Worm (Caenorhabditis elegans) whole organism, L1 larva: ENCODE results near the gene rgs-5.

Experiments used
- ama-1 ChIP-seq: fragments of 150-350 bp; optimal IDR thresholded peaks from 2 replicates; lab custom pipeline; 2014
- dpl-1 ChIP-seq, 3 experiments: fragments of 150-350 bp in 2 of 3; sonication (generic microtip) in 1 of 3; optimal IDR thresholded peaks; 2 replicates each; lab custom pipeline; 2014 to 2017; ENCODE audit warnings: missing biosample characterization in 3 of 3, missing genetic modification characterization in 3 of 3, missing genetic modification reagents in 3 of 3
- grh-1 ChIP-seq: fragments of 200-800 bp; sonication (Bioruptor generic); IDR thresholded peaks from 2 replicates; pipeline ENCODE4 v1.3.6; 2022; ENCODE audit warnings: missing genetic modification reagents, missing genetic modification characterization, missing compliant biosample characterization
- hlh-17 ChIP-seq: fragments of 200-800 bp; sonication (Bioruptor generic); optimal IDR thresholded peaks from 2 replicates; lab custom pipeline; 2018; ENCODE audit warnings: missing genetic modification characterization, mild to moderate bottlenecking, missing compliant biosample characterization, moderate library complexity, borderline replicate concordance
- lin-13 ChIP-seq: fragments of 150-350 bp; optimal IDR thresholded peaks from 2 replicates; lab custom pipeline; 2014; ENCODE audit warnings: missing biosample characterization, missing genetic modification reagents, missing genetic modification characterization
- lin-35 ChIP-seq, 2 experiments: fragments of 150-350 bp; optimal IDR thresholded peaks; 2 replicates each; lab custom pipeline; 2014; ENCODE audit warnings: missing biosample characterization in 2 of 2, missing genetic modification characterization in 2 of 2, missing genetic modification reagents in 2 of 2
- lin-39 ChIP-seq: fragments of 150-350 bp; optimal IDR thresholded peaks from 2 replicates; lab custom pipeline; 2014; ENCODE audit warnings: missing biosample characterization, missing genetic modification reagents, missing genetic modification characterization
- mep-1 ChIP-seq: fragments of 150-350 bp; optimal IDR thresholded peaks from 2 replicates; lab custom pipeline; 2014; ENCODE audit warnings: missing biosample characterization, missing genetic modification characterization
- nhr-77 ChIP-seq: fragments of 150-350 bp; optimal IDR thresholded peaks from 2 replicates; lab custom pipeline; 2014; ENCODE audit warnings: missing biosample characterization, missing genetic modification characterization
- nhr-90 ChIP-seq: sonication (generic microtip); optimal IDR thresholded peaks from 2 replicates; lab custom pipeline; 2016; ENCODE audit warnings: mild to moderate bottlenecking, missing genetic modification characterization, missing compliant biosample characterization; ENCODE audit not compliant: poor library complexity
- pqm-1 ChIP-seq: sonication (generic microtip); optimal IDR thresholded peaks from 3 replicates; lab custom pipeline; 2017; ENCODE audit warnings: missing biosample characterization, missing genetic modification characterization
- snpc-4 ChIP-seq: fragments of 150-350 bp; optimal IDR thresholded peaks from 2 replicates; lab custom pipeline; 2014; ENCODE audit warnings: missing biosample characterization, missing genetic modification characterization
- zag-1 ChIP-seq: fragments of 150-350 bp; optimal IDR thresholded peaks from 2 replicates; lab custom pipeline; 2014; ENCODE audit warnings: missing biosample characterization, missing genetic modification characterization
- ztf-11 ChIP-seq, 2 experiments: sonication (generic microtip); optimal IDR thresholded peaks; 2 replicates each; lab custom pipeline; 2016 to 2017; ENCODE audit warnings: missing genetic modification characterization in 2 of 2, missing biosample characterization in 1 of 2, missing compliant biosample characterization in 1 of 2

- TF ChIP-seq ztf-11 (tag; optimal IDR thresholded peaks at IDR 0.05; lab: Kevin White, UChicago), result no peak
- no peak for TF ChIP-seq pqm-1 (tag; lab: Kevin White, UChicago)
- TF ChIP-seq mep-1 (tag; lab: Kevin White, UChicago), result no peak
- no peak for TF ChIP-seq hlh-17 (GFP tag; lab: Kevin White, UChicago)
- no peak for TF ChIP-seq dpl-1 (GFP tag; optimal IDR thresholded peaks at IDR 0.05; lab: Kevin White, UChicago)
- TF ChIP-seq zag-1 (tag; lab: Kevin White, UChicago), result no peak
- TF ChIP-seq lin-13, result no peak
- TF ChIP-seq nhr-90, result no peak
- TF ChIP-seq nhr-77 (tag; lab: Kevin White, UChicago), result no peak
- TF ChIP-seq snpc-4 (tag; lab: Kevin White, UChicago), result no peak
- no peak for TF ChIP-seq ama-1 (lab: Kevin White, UChicago)
- no peak for TF ChIP-seq lin-35 (GFP tag; optimal IDR thresholded peaks at IDR 0.05; lab: Kevin White, UChicago)
- TF ChIP-seq grh-1, result no peak
- no peak for TF ChIP-seq lin-39 (tag; lab: Kevin White, UChicago)
Measured at ce11 chrIII:5693736-5694135, 4.6 kb upstream of the rgs-5 start, which contains the start of gene B0336.13.
